Fruit fly (Drosophila melanogaster): Measurements from ENCODE around the gene TyrR.
A peak's percentile ranks its signal among the peaks of the same experiment; 100 is the strongest.

Gene TyrR

DNA sequence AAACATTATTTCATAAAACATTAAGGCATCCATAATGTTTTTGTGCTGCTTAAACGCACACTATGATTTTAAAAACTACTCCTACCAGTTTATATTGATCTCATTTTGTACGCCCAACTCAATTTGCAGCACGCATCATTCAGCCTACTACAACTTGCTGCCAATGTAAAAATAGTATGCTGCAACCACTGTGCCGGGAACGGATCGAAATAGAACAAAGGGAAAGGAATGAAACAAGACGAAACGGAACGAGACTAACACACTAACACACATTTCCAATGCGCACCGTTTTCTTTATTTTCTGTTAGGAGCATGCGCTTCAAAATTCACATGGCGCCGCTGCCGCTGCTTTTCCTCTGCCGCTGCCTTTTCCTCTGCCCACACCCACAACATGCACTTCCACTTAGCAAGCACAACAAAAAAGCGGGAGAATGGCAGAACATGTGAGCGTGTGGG, 14.0 kb upstream of the TyrR start (continued):
- TF ChIP-seq CG9817 (tag; optimal IDR thresholded peaks at IDR 0.05) (peak; percentile 26), chn (GFP tag; optimal IDR thresholded peaks at IDR 0.05) (no peak), bcd (GFP tag; optimal IDR thresholded peaks at IDR 0.05) (peak; percentile 10), pzg (GFP tag; optimal IDR thresholded peaks at IDR 0.05) (peak; percentile 1), Scr (GFP tag; IDR thresholded peaks at IDR 0.05; ENCODE audit: partially characterized antibody) (no peak), lilli (GFP tag; optimal IDR thresholded peaks at IDR 0.05) (peak; percentile 26), Usf (GFP tag; optimal IDR thresholded peaks at IDR 0.05) (no peak), pfk (GFP tag; optimal IDR thresholded peaks at IDR 0.05) (peak; percentile 96), CG10565 (GFP tag; optimal IDR thresholded peaks at IDR 0.05) (no peak), CG15269 (tag; optimal IDR thresholded peaks at IDR 0.05) (peak; percentile 12), CG2129 (GFP tag; IDR thresholded peaks at IDR 0.05; ENCODE audit: partially characterized antibody) (no peak), CkIIα-i1 (GFP tag; IDR thresholded peaks at IDR 0.05) (no peak), CG8388 (GFP tag; optimal IDR thresholded peaks at IDR 0.05) (no peak), Pdp1 (GFP tag; optimal IDR thresholded peaks at IDR 0.05) (peak in 1 of 2 experiments; percentile 19), CG5180 (GFP tag; optimal IDR thresholded peaks at IDR 0.05) (no peak), E2f2 (GFP tag; IDR thresholded peaks at IDR 0.05) (no peak), Six4 (GFP tag; optimal IDR thresholded peaks at IDR 0.05) (peak; percentile 18), CG33557 (GFP tag; optimal IDR thresholded peaks at IDR 0.05) (no peak), Hr78 (GFP tag; optimal IDR thresholded peaks at IDR 0.05) (no peak), H15 (GFP tag; IDR thresholded peaks at IDR 0.05) (no peak), Ets97D (GFP tag; optimal IDR thresholded peaks at IDR 0.05) (no peak), fd96Cb (tag; optimal IDR thresholded peaks at IDR 0.05) (no peak), gsb (GFP tag; IDR thresholded peaks at IDR 0.05) (no peak), CG3281 (GFP tag; optimal IDR thresholded peaks at IDR 0.05) (peak; percentile 37), CG11723 (GFP tag; optimal IDR thresholded peaks at IDR 0.05) (no peak), Rx (GFP tag; IDR thresholded peaks at IDR 0.05) (peak; percentile 45; the same call in 1 of the 2 replicates), gt (GFP tag; IDR thresholded peaks at IDR 0.05) (no peak), Atf6 (GFP tag; IDR thresholded peaks at IDR 0.05) (no peak), Sry-δ (GFP tag; optimal IDR thresholded peaks at IDR 0.05) (no peak), NK7.1 (GFP tag; optimal IDR thresholded peaks at IDR 0.05) (peak; percentile 16), Oli (tag; optimal IDR thresholded peaks at IDR 0.05) (peak; percentile 33), CG30431 (GFP tag; optimal IDR thresholded peaks at IDR 0.05) (no peak), Nf-YA (GFP tag; IDR thresholded peaks at IDR 0.05) (no peak), CG31388 (GFP tag; optimal IDR thresholded peaks at IDR 0.05) (no peak), disco-r (GFP tag; optimal IDR thresholded peaks at IDR 0.05) (no peak), pb (GFP tag; optimal IDR thresholded peaks at IDR 0.05) (no peak), Xbp1 (GFP tag; optimal IDR thresholded peaks at IDR 0.05) (peak; percentile 43), CG14050 (GFP tag; IDR thresholded peaks at IDR 0.05) (no peak), CG13287 (GFP tag; IDR thresholded peaks at IDR 0.05; ENCODE audit: partially characterized antibody) (no peak), Ada2b (GFP tag; IDR thresholded peaks at IDR 0.05) (no peak), CG2712 (tag; optimal IDR thresholded peaks at IDR 0.05) (no peak), Opbp (GFP tag; IDR thresholded peaks at IDR 0.05; ENCODE audit: partially characterized antibody) (no peak), CG10147 (GFP tag; optimal IDR thresholded peaks at IDR 0.05) (no peak), tin (GFP tag; optimal IDR thresholded peaks at IDR 0.05) (peak; percentile 23), CG12769 (tag; optimal IDR thresholded peaks at IDR 0.05) (peak; percentile 67), CG15011 (GFP tag; optimal IDR thresholded peaks at IDR 0.05) (no peak), schlank (tag; optimal IDR thresholded peaks at IDR 0.05) (no peak), CG9437 (GFP tag; optimal IDR thresholded peaks at IDR 0.05) (no peak), croc (GFP tag; conservative IDR thresholded peaks at IDR 0.05) (no peak), CG10959 (GFP tag; IDR thresholded peaks at IDR 0.05) (no peak), CG17328 (GFP tag; IDR thresholded peaks at IDR 0.05) (no peak)

All from whole organism, embryonic.